Fruit fly (Drosophila melanogaster): ENCODE measurements around the gene CG4042.

Gene CG4042

dm6 chr3L:20817927-20818326, 46.6 kb upstream of the CG4042 start, which contains the start of gene Mst77F:
Gene Mst77F (minus strand): TSS chr3L:20818027.
- TF ChIP-seq D (optimal IDR thresholded peaks at IDR 0.05): no peak
- no peak for TF ChIP-seq D (GFP tag; optimal IDR thresholded peaks at IDR 0.05)
- TF ChIP-seq CG11085 (GFP tag; IDR thresholded peaks at IDR 0.05): no peak
- no peak for TF ChIP-seq Rfx (GFP tag; IDR thresholded peaks at IDR 0.05)
- no peak for TF ChIP-seq CG6254 (GFP tag; optimal IDR thresholded peaks at IDR 0.05)
- no peak for TF ChIP-seq gcm (GFP tag; optimal IDR thresholded peaks at IDR 0.05)
- no peak for TF ChIP-seq CG13296 (GFP tag; optimal IDR thresholded peaks at IDR 0.05)
- TF ChIP-seq CG11560 (tag; IDR thresholded peaks at IDR 0.05): no peak
- TF ChIP-seq CG15479 (GFP tag; optimal IDR thresholded peaks at IDR 0.05): no peak
- no peak for TF ChIP-seq gsb (GFP tag; IDR thresholded peaks at IDR 0.05)
- TF ChIP-seq Stat92E (GFP tag; optimal IDR thresholded peaks at IDR 0.05): no peak
- TF ChIP-seq Oli (tag; optimal IDR thresholded peaks at IDR 0.05): no peak
- no peak for TF ChIP-seq CG7963 (GFP tag; IDR thresholded peaks at IDR 0.05; ENCODE audit: partially characterized antibody)
- no peak for TF ChIP-seq Nf-YB (GFP tag; optimal IDR thresholded peaks at IDR 0.05)
- TF ChIP-seq fd64A (GFP tag; optimal IDR thresholded peaks at IDR 0.05): no peak

dm6 chr3L:20815666-20816375, 44.5 kb upstream of the CG4042 start, which contains the start of the genes CG3618 and Pka-R1:
Gene CG3618 (minus strand): TSS chr3L:20816075.
Gene Pka-R1 (plus strand): TSS chr3L:20816118.
- TF ChIP-seq corto (GFP tag; optimal IDR thresholded peaks at IDR 0.05): no peak
- TF ChIP-seq CTCF (GFP tag; optimal IDR thresholded peaks at IDR 0.05): peak; percentile 58
- no peak for TF ChIP-seq Neu2 (GFP tag; optimal IDR thresholded peaks at IDR 0.05; ENCODE audit: borderline replicate concordance)
- TF ChIP-seq Ada2b (GFP tag; IDR thresholded peaks at IDR 0.05): no peak
- peak; percentile 30 for TF ChIP-seq sens (GFP tag)
- TF ChIP-seq stwl (tag; optimal IDR thresholded peaks at IDR 0.05): peak; percentile 84
- no peak for TF ChIP-seq Meics (GFP tag; optimal IDR thresholded peaks at IDR 0.05)
- peak; percentile 75 for TF ChIP-seq CG4617 (GFP tag; optimal IDR thresholded peaks at IDR 0.05; ENCODE audit: borderline replicate concordance)
- no peak for TF ChIP-seq abd-A (tag; optimal IDR thresholded peaks at IDR 0.05)
- peak; percentile 50 for TF ChIP-seq CG15514 (GFP tag; optimal IDR thresholded peaks at IDR 0.05)
- peak in 1 of 2 experiments; percentile 2 for TF ChIP-seq dpn (GFP tag; optimal IDR thresholded peaks at IDR 0.05)
- peak; percentile 85 for TF ChIP-seq CG10267 (tag; optimal IDR thresholded peaks at IDR 0.05)
- no peak for TF ChIP-seq nom (GFP tag; optimal IDR thresholded peaks at IDR 0.05)
- no peak for TF ChIP-seq CG4404 (GFP tag; IDR thresholded peaks at IDR 0.05)
- no peak for TF ChIP-seq gsb-n (tag; optimal IDR thresholded peaks at IDR 0.05)
- TF ChIP-seq CG2120 (GFP tag; optimal IDR thresholded peaks at IDR 0.05): peak; percentile 23
- no peak for TF ChIP-seq disco-r (GFP tag; optimal IDR thresholded peaks at IDR 0.05)
- TF ChIP-seq MESR4 (GFP tag; optimal IDR thresholded peaks at IDR 0.05): peak; percentile 83
- TF ChIP-seq pzg (GFP tag; optimal IDR thresholded peaks at IDR 0.05): peak; percentile 73
- no peak for TF ChIP-seq gt (GFP tag; IDR thresholded peaks at IDR 0.05)
- TF ChIP-seq CG9609 (GFP tag; optimal IDR thresholded peaks at IDR 0.05): no peak
- no peak for TF ChIP-seq insv (GFP tag; optimal IDR thresholded peaks at IDR 0.05)
- no peak for TF ChIP-seq Nf-YC (tag; optimal IDR thresholded peaks at IDR 0.05)
- TF ChIP-seq B-H1 (GFP tag; IDR thresholded peaks at IDR 0.05): no peak
- no peak for TF ChIP-seq CG31388 (GFP tag; optimal IDR thresholded peaks at IDR 0.05)
- TF ChIP-seq p53 (GFP tag; optimal IDR thresholded peaks at IDR 0.05): peak; percentile 0
- TF ChIP-seq CG43689 (GFP tag; IDR thresholded peaks at IDR 0.05): no peak
- TF ChIP-seq CG8924 (tag; optimal IDR thresholded peaks at IDR 0.05): no peak
- TF ChIP-seq CG18011 (GFP tag; optimal IDR thresholded peaks at IDR 0.05): peak; percentile 1
- peak; percentile 94 for TF ChIP-seq CG2116 (GFP tag; optimal IDR thresholded peaks at IDR 0.05)
- TF ChIP-seq CG6254 (GFP tag; optimal IDR thresholded peaks at IDR 0.05): no peak
- peak; percentile 3 for TF ChIP-seq nmo (GFP tag; optimal IDR thresholded peaks at IDR 0.05)
- no peak for TF ChIP-seq sob (GFP tag; IDR thresholded peaks at IDR 0.05)
- TF ChIP-seq emc (GFP tag; optimal IDR thresholded peaks at IDR 0.05): no peak
- peak; percentile 22 for TF ChIP-seq CG17829 (tag; optimal IDR thresholded peaks at IDR 0.05)
- TF ChIP-seq seq (GFP tag; IDR thresholded peaks at IDR 0.05): no peak

Measured in whole organism, embryonic.